Worm (Caenorhabditis elegans): ENCODE measurements around the gene pfut-1.

Gene pfut-1

ce11 chrX:3135186-3135585, 30.4 kb upstream of the pfut-1 start, which contains the start of gene K10B3.1:
K10B3.1 (plus strand) TSS chrX:3135486.
- TF ChIP-seq lsy-2 (tag; optimal IDR thresholded peaks at IDR 0.05) (no peak), elt-3 (tag; optimal IDR thresholded peaks at IDR 0.05) (no peak), egl-27 (tag; optimal IDR thresholded peaks at IDR 0.05) (no peak), nhr-21 (tag; optimal IDR thresholded peaks at IDR 0.05) (peak; percentile 10), aly-2 (tag; optimal IDR thresholded peaks at IDR 0.05) (no peak), nhr-77 (tag; optimal IDR thresholded peaks at IDR 0.05) (no peak), alr-1 (tag; optimal IDR thresholded peaks at IDR 0.05) (no peak)

- TF ChIP-seq nhr-6 (tag; optimal IDR thresholded peaks at IDR 0.05): no peak
These were observed 25.9 kb upstream of the pfut-1 start for ce11 chrX:3139516-3140301.

ce11 chrX:3141704-3142103, 23.9 kb upstream of the pfut-1 start:
- peak; percentile 20 for TF ChIP-seq fos-1 (tag; optimal IDR thresholded peaks at IDR 0.05)
- TF ChIP-seq sma-9 (GFP tag; optimal IDR thresholded peaks at IDR 0.05): peak; percentile 19
- no peak for TF ChIP-seq sma-9 (tag; optimal IDR thresholded peaks at IDR 0.05)
- no peak for TF ChIP-seq egl-27 (tag; optimal IDR thresholded peaks at IDR 0.05)

- TF ChIP-seq snpc-4 (tag; optimal IDR thresholded peaks at IDR 0.05) (no peak), alr-1 (tag; optimal IDR thresholded peaks at IDR 0.05) (no peak), sma-3 (GFP tag; optimal IDR thresholded peaks at IDR 0.05) (no peak), lsy-2 (tag; optimal IDR thresholded peaks at IDR 0.05) (no peak), nhr-25 (tag; optimal IDR thresholded peaks at IDR 0.05) (no peak), crh-2 (tag; optimal IDR thresholded peaks at IDR 0.05) (no peak), elt-3 (tag; optimal IDR thresholded peaks at IDR 0.05) (no peak), ceh-16 (tag; optimal IDR thresholded peaks at IDR 0.05) (no peak), ztf-11 (tag; optimal IDR thresholded peaks at IDR 0.05) (no peak), F13H6.1 (tag; optimal IDR thresholded peaks at IDR 0.05) (no peak), unc-55 (GFP tag; optimal IDR thresholded peaks at IDR 0.05) (no peak), lin-39 (tag; optimal IDR thresholded peaks at IDR 0.05) (no peak), unc-39 (tag; optimal IDR thresholded peaks at IDR 0.05) (no peak)
These were observed 20.4 kb upstream of the pfut-1 start, which contains the start of gene C15C7.4 for ce11 chrX:3145265-3145664. C15C7.4 (plus strand) TSS chrX:3145565.

ce11 chrX:3152361-3152760, 13.3 kb upstream of the pfut-1 start, which contains the start of gene bbln-1:
bbln-1 (minus strand) TSS chrX:3152461.
- TF ChIP-seq skn-1 (tag; optimal IDR thresholded peaks at IDR 0.05) (no peak), sma-3 (GFP tag; optimal IDR thresholded peaks at IDR 0.05) (no peak), nhr-23 (tag; optimal IDR thresholded peaks at IDR 0.05) (no peak)

- TF ChIP-seq sma-9 (GFP tag; optimal IDR thresholded peaks at IDR 0.05) (peak; percentile 63), sma-9 (tag; optimal IDR thresholded peaks at IDR 0.05) (no peak), fos-1 (tag; optimal IDR thresholded peaks at IDR 0.05) (peak; percentile 92), blmp-1 (tag; optimal IDR thresholded peaks at IDR 0.05; ENCODE audit: insufficient read depth) (no peak), zag-1 (tag; optimal IDR thresholded peaks at IDR 0.05) (no peak), nhr-129 (tag; optimal IDR thresholded peaks at IDR 0.05) (peak; percentile 5), F13H6.1 (tag; optimal IDR thresholded peaks at IDR 0.05) (peak; percentile 65), sma-3 (GFP tag; optimal IDR thresholded peaks at IDR 0.05) (peak; percentile 20), egl-27 (tag; optimal IDR thresholded peaks at IDR 0.05) (peak; percentile 6), crh-2 (tag; optimal IDR thresholded peaks at IDR 0.05) (peak; percentile 46), Y55F3AM.14 (GFP tag; optimal IDR thresholded peaks at IDR 0.05) (no peak)
These were observed 12.5 kb upstream of the pfut-1 start for ce11 chrX:3153133-3153532.

- TF ChIP-seq skn-1 (tag; optimal IDR thresholded peaks at IDR 0.05) (no peak), ZK546.5 (tag; optimal IDR thresholded peaks at IDR 0.05) (no peak), mdl-1 (tag; optimal IDR thresholded peaks at IDR 0.05) (no peak), snpc-4 (tag; optimal IDR thresholded peaks at IDR 0.05) (no peak), nhr-10 (tag; optimal IDR thresholded peaks at IDR 0.05) (no peak), ztf-1 (GFP tag; conservative IDR thresholded peaks at IDR 0.05) (no peak), sma-9 (GFP tag; optimal IDR thresholded peaks at IDR 0.05) (peak; percentile 34), sma-9 (tag; optimal IDR thresholded peaks at IDR 0.05) (no peak), lin-39 (tag; optimal IDR thresholded peaks at IDR 0.05) (no peak), C34F6.9 (tag; optimal IDR thresholded peaks at IDR 0.05) (no peak), sem-4 (tag; optimal IDR thresholded peaks at IDR 0.05) (no peak), nhr-25 (tag; optimal IDR thresholded peaks at IDR 0.05) (no peak), R02D3.7 (tag; optimal IDR thresholded peaks at IDR 0.05) (no peak), ceh-82 (tag; optimal IDR thresholded peaks at IDR 0.05) (no peak), nhr-6 (tag; optimal IDR thresholded peaks at IDR 0.05) (no peak), dmd-4 (tag; optimal IDR thresholded peaks at IDR 0.05) (no peak), nhr-129 (tag; optimal IDR thresholded peaks at IDR 0.05) (peak; percentile 59), crh-2 (tag; optimal IDR thresholded peaks at IDR 0.05) (peak; percentile 1), mab-5 (tag; optimal IDR thresholded peaks at IDR 0.05) (no peak), peb-1 (tag; optimal IDR thresholded peaks at IDR 0.05) (no peak), ama-1 (optimal IDR thresholded peaks at IDR 0.05) (no peak), mbf-1 (tag; optimal IDR thresholded peaks at IDR 0.05) (no peak)
These were observed 11.1 kb upstream of the pfut-1 start for ce11 chrX:3154562-3154961.

Measured in whole organism, L2 larva.